Worm (Caenorhabditis elegans): ENCODE data around the gene F32D1.8.

F32D1.8 gene

ce11 chrV:4377622-4378021, at the start of gene F32D1.8:
TSS of gene F32D1.8 (minus strand) at chrV:4377722.
- no peak for TF ChIP-seq pag-3 (tag; optimal IDR thresholded peaks at IDR 0.05; ENCODE audit: borderline replicate concordance, insufficient read depth)
- TF ChIP-seq ama-1 (optimal IDR thresholded peaks at IDR 0.05) = no peak
- TF ChIP-seq lin-13 (GFP tag; optimal IDR thresholded peaks at IDR 0.05) = no peak
- TF ChIP-seq fkh-8 (tag; optimal IDR thresholded peaks at IDR 0.05) = no peak
- TF ChIP-seq ceh-63 (GFP tag; optimal IDR thresholded peaks at IDR 0.05) = no peak
- TF ChIP-seq ceh-8 (GFP tag; optimal IDR thresholded peaks at IDR 0.05) = no peak
- no peak for TF ChIP-seq hlh-17 (GFP tag; optimal IDR thresholded peaks at IDR 0.05; ENCODE audit: borderline replicate concordance)
- TF ChIP-seq ces-1 (GFP tag; optimal IDR thresholded peaks at IDR 0.05) = no peak
- TF ChIP-seq blmp-1 (tag; optimal IDR thresholded peaks at IDR 0.05) = no peak
- TF ChIP-seq efl-1 (optimal IDR thresholded peaks at IDR 0.05) = no peak
- TF ChIP-seq efl-1 (GFP tag; optimal IDR thresholded peaks at IDR 0.05 in 1 of 2) = no peak
- TF ChIP-seq F16B12.6 (tag; optimal IDR thresholded peaks at IDR 0.05) = no peak
- TF ChIP-seq nhr-11 (tag; optimal IDR thresholded peaks at IDR 0.05) = no peak
- no peak for TF ChIP-seq ceh-88 (GFP tag; IDR thresholded peaks at IDR 0.05)
- no peak for TF ChIP-seq unc-98 (GFP tag; IDR thresholded peaks at IDR 0.05)
- no peak for TF ChIP-seq lsy-2 (tag; optimal IDR thresholded peaks at IDR 0.05)
- no peak for TF ChIP-seq elt-2 (tag; optimal IDR thresholded peaks at IDR 0.05)
- TF ChIP-seq ets-5 (GFP tag; IDR thresholded peaks at IDR 0.05) = no peak
- no peak for TF ChIP-seq mdl-1 (tag; optimal IDR thresholded peaks at IDR 0.05)
- TF ChIP-seq aly-2 (tag; optimal IDR thresholded peaks at IDR 0.05) = no peak

- TF ChIP-seq rnt-1 (tag; optimal IDR thresholded peaks at IDR 0.05) (no peak), ets-5 (GFP tag; IDR thresholded peaks at IDR 0.05) (no peak), fkh-4 (tag; optimal IDR thresholded peaks at IDR 0.05; ENCODE audit: borderline replicate concordance) (no peak), dsc-1 (tag; optimal IDR thresholded peaks at IDR 0.05) (no peak)
These were observed 46.4 kb upstream of the F32D1.8 start, which contains the start of the genes Y47D7A.9 and Y47D7A.19 for ce11 chrV:4423860-4424401. TSS of gene Y47D7A.9 (minus strand) at chrV:4423960. TSS of gene Y47D7A.19 (plus strand) at chrV:4424351.

DNA sequence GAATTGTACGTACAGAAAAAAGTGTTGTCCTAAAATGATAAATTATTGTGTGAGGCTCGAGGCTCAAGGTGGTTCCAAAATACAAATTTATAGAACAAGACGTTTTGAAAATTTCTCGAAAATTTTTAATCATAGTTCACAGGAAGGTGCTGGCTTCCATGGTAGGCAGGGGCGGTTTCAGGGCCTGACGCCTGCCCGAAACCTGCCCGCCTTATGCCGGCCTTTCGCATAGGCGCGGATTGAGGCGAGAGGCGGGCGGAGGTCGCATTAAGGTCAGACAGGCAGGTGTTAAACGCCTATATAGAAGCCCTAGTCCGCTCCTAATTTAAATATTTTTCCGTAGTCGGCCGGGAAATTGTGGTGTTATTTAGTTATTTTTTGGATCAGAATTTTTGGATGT, 45.6 kb upstream of the F32D1.8 start:
- no peak for TF ChIP-seq fos-1 (tag; optimal IDR thresholded peaks at IDR 0.05)

DNA sequence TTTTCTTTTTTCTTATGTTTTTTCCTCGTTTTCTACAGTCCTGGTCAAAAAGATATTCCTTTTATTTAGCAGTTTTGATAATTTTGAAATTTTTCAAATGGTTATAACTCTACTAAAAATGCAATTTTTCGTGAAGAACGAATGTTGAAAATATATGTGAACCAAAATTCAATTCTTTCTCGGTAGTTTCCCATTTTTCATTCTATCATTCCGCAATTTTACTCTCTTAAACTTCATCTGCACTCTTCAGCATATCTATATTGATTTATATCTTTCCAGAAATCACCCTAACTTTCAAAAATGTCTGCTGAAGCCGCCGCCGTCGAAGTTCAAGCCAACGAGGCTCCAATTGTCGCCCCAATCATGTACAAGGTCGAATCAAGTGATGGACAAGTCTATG, 44.6 kb upstream of the F32D1.8 start, which contains the start of gene skr-7:
skr-7 (plus strand) TSS at position 301 of the 400 bp plus-strand sequence.
- TF ChIP-seq vab-15 (tag; optimal IDR thresholded peaks at IDR 0.05) = no peak
- TF ChIP-seq elt-2 (tag; optimal IDR thresholded peaks at IDR 0.05) = no peak
- TF ChIP-seq fkh-8 (tag; optimal IDR thresholded peaks at IDR 0.05) = no peak
- no peak for TF ChIP-seq ces-1 (GFP tag; optimal IDR thresholded peaks at IDR 0.05)
- TF ChIP-seq mep-1 (tag; optimal IDR thresholded peaks at IDR 0.05) = no peak
- no peak for TF ChIP-seq tlp-1 (tag; optimal IDR thresholded peaks at IDR 0.05)
- no peak for TF ChIP-seq lin-14 (GFP tag; optimal IDR thresholded peaks at IDR 0.05)
- TF ChIP-seq nhr-77 (tag; optimal IDR thresholded peaks at IDR 0.05) = no peak
- no peak for TF ChIP-seq unc-30 (tag; optimal IDR thresholded peaks at IDR 0.05)
- TF ChIP-seq dpl-1 (GFP tag; optimal IDR thresholded peaks at IDR 0.05) = no peak
- no peak for TF ChIP-seq hpl-2 (GFP tag; optimal IDR thresholded peaks at IDR 0.05)
- no peak for TF ChIP-seq jun-1 (tag; optimal IDR thresholded peaks at IDR 0.05)
- no peak for TF ChIP-seq hlh-4 (tag; optimal IDR thresholded peaks at IDR 0.05)
- TF ChIP-seq efl-3 (GFP tag; optimal IDR thresholded peaks at IDR 0.05) = no peak
- no peak for TF ChIP-seq sptf-1 (tag; optimal IDR thresholded peaks at IDR 0.05)
- TF ChIP-seq grh-1 (GFP tag; IDR thresholded peaks at IDR 0.05) = no peak
- no peak for TF ChIP-seq pqm-1 (tag; optimal IDR thresholded peaks at IDR 0.05)
